Fruit fly (Drosophila melanogaster) S2 (cell line): Measurements from ENCODE around the gene CG4783.

Source experiments
- CG8478 ChIP-seq: fragments of >200 bp; optimal IDR thresholded peaks from 2 replicates; lab custom pipeline; 2018
- CTCF ChIP-seq, 2 experiments: fragments of >200 bp; optimal IDR thresholded peaks; 2 replicates each; lab custom pipeline; 2018

dm6 chr3R:19995408-19995807 is 47.2 kb downstream of the CG4783 start:
- no peak for TF ChIP-seq CG8478 (lab: Kevin White, UChicago)
- TF ChIP-seq CTCF (optimal IDR thresholded peaks at IDR 0.05; lab: Kevin White, UChicago), result no peak
